Fruit fly (Drosophila melanogaster) whole organism: ENCODE measurements around the gene Cont.

Experiments
- CG8478 ChIP-seq: fragments of >200 bp; optimal IDR thresholded peaks from 2 replicates; lab custom pipeline; 2018; ENCODE audit warnings: inconsistent platforms
- Dll ChIP-seq: fragments of >200 bp; optimal IDR thresholded peaks from 2 replicates; lab custom pipeline; 2017
- EcR ChIP-seq, 2 experiments: fragments of >200 bp; optimal IDR thresholded peaks; 2 replicates each; lab custom pipeline; 2017; ENCODE audit warnings: missing biosample characterization in 2 of 2, missing genetic modification characterization in 2 of 2, missing genetic modification reagents in 2 of 2
- pan ChIP-seq: fragments of >200 bp; optimal IDR thresholded peaks from 2 replicates; lab custom pipeline; 2017
- psq ChIP-seq: fragments of >200 bp; optimal IDR thresholded peaks from 2 replicates; lab custom pipeline; 2017
- usp ChIP-seq: fragments of >200 bp; optimal IDR thresholded peaks from 2 replicates; lab custom pipeline; 2017; ENCODE audit warnings: missing biosample characterization, missing genetic modification characterization, mixed read lengths

DNA sequence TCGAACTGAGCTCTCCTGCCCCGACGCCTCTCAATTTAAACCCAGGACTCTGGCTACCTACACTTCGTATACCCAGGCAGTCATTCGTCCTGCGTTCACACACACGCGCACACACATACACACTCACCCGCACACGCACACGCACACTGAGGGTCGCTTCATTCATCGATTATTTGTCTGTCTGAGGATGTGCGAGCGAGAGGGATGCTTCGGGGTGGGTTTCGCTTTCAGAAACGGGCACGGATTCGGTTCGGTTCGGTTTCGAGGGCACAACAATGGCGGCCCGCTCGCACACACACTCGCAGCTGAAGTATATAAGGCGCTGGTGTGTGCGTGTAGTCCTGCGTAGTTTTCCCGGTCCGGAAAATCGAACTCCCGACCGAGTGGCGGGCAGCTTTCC lies 34.5 kb upstream of the Cont start, which contains the start of gene hkb:
- TF ChIP-seq pan (lab: Kevin White, UChicago), result no peak
- TF ChIP-seq Dll, result no peak
- no peak for TF ChIP-seq usp (GFP tag; lab: Kevin White, UChicago)
- TF ChIP-seq psq, result no peak
- no peak for TF ChIP-seq EcR (GFP tag; optimal IDR thresholded peaks at IDR 0.05; lab: Kevin White, UChicago)
- no peak for TF ChIP-seq CG8478 (lab: Kevin White, UChicago)
